Fruit fly (Drosophila melanogaster): ENCODE measurements around the gene Eaf6.

DNA sequence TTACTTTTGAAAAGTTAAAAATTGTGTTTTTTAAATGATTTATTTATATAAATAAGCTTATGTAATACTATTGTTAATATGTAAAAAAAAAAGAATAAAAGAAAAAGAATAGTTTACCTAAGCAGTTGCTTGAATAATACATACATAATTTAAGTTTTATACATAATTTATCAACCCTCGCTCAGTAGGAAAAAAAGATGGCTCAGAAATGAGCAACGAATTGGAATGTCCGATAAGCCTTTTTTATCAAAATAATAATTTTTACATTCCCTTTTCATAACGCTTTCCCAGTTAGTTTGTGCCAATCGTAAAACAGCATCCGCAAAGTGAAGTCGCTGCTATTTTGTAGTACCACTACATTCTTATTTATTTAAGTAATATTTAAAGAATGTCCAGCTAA is 3.6 kb downstream of the Eaf6 start, which contains the start of gene mthl2:
- TF ChIP-seq CG8478 (optimal IDR thresholded peaks at IDR 0.05): no peak
- no peak for TF ChIP-seq CTCF (optimal IDR thresholded peaks at IDR 0.05)

Data from S2 (cell line).